Worm (Caenorhabditis elegans): ENCODE data around the gene C09E10.3.

C09E10.3 gene

ce11 chrX:948783-949182, 42.4 kb downstream of the C09E10.3 start, which contains the start of gene sms-2:
TSS of gene sms-2 (minus strand) at chrX:948883.
- TF ChIP-seq zip-4 (GFP tag; optimal IDR thresholded peaks at IDR 0.05) (no peak), nhr-12 (tag; optimal IDR thresholded peaks at IDR 0.05) (no peak), sptf-1 (tag; optimal IDR thresholded peaks at IDR 0.05) (no peak), ztf-11 (tag; optimal IDR thresholded peaks at IDR 0.05) (no peak), dpl-1 (GFP tag; optimal IDR thresholded peaks at IDR 0.05) (no peak), ceh-88 (GFP tag; IDR thresholded peaks at IDR 0.05) (no peak), zag-1 (tag; optimal IDR thresholded peaks at IDR 0.05) (no peak), sup-37 (GFP tag; optimal IDR thresholded peaks at IDR 0.05) (no peak), nhr-77 (tag; optimal IDR thresholded peaks at IDR 0.05) (no peak), egl-27 (tag; optimal IDR thresholded peaks at IDR 0.05) (no peak), mdl-1 (tag; optimal IDR thresholded peaks at IDR 0.05) (no peak), ceh-82 (tag; optimal IDR thresholded peaks at IDR 0.05) (no peak), aly-2 (tag; optimal IDR thresholded peaks at IDR 0.05) (no peak), fos-1 (tag; optimal IDR thresholded peaks at IDR 0.05) (no peak), hpl-2 (GFP tag; optimal IDR thresholded peaks at IDR 0.05) (no peak), isw-1 (GFP tag; IDR thresholded peaks at IDR 0.05) (no peak), nhr-85 (tag) (no peak)

ce11 chrX:947885-948284, 43.3 kb downstream of the C09E10.3 start:
- TF ChIP-seq hlh-4 (tag; optimal IDR thresholded peaks at IDR 0.05), result peak; percentile 6
- TF ChIP-seq fos-1 (tag; optimal IDR thresholded peaks at IDR 0.05), result no peak
- no peak for TF ChIP-seq aha-1 (tag; optimal IDR thresholded peaks at IDR 0.05)
- TF ChIP-seq fkh-8 (tag; optimal IDR thresholded peaks at IDR 0.05), result peak; percentile 73
- peak; percentile 20 for TF ChIP-seq nhr-71 (tag; optimal IDR thresholded peaks at IDR 0.05)
- TF ChIP-seq nhr-85 (tag), result peak; percentile 8
- peak; percentile 19 for TF ChIP-seq nhr-47 (tag; optimal IDR thresholded peaks at IDR 0.05)

ce11 chrX:945669-946068, 45.5 kb downstream of the C09E10.3 start:
- no peak for TF ChIP-seq nhr-71 (tag; optimal IDR thresholded peaks at IDR 0.05)
- no peak for TF ChIP-seq C16A3.4 (tag; optimal IDR thresholded peaks at IDR 0.05)
- peak in 1 of 2 experiments; percentile 49 for TF ChIP-seq lin-35 (GFP tag; optimal IDR thresholded peaks at IDR 0.05)
- TF ChIP-seq skn-1 (tag; optimal IDR thresholded peaks at IDR 0.05), result no peak
- no peak for TF ChIP-seq mep-1 (tag; optimal IDR thresholded peaks at IDR 0.05)
- TF ChIP-seq zip-4 (GFP tag; optimal IDR thresholded peaks at IDR 0.05), result no peak
- TF ChIP-seq sup-37 (GFP tag; optimal IDR thresholded peaks at IDR 0.05), result no peak
- no peak for TF ChIP-seq sox-4 (tag; optimal IDR thresholded peaks at IDR 0.05)
- TF ChIP-seq irx-1 (tag; optimal IDR thresholded peaks at IDR 0.05), result no peak
- no peak for TF ChIP-seq egl-27 (tag; optimal IDR thresholded peaks at IDR 0.05)
- TF ChIP-seq hlh-17 (GFP tag; optimal IDR thresholded peaks at IDR 0.05; ENCODE audit: borderline replicate concordance), result no peak
- TF ChIP-seq unc-30 (tag; optimal IDR thresholded peaks at IDR 0.05), result no peak
- peak; percentile 72 for TF ChIP-seq elt-2 (tag; optimal IDR thresholded peaks at IDR 0.05)
- TF ChIP-seq nhr-47 (tag; optimal IDR thresholded peaks at IDR 0.05), result no peak
- no peak for TF ChIP-seq efl-1 (optimal IDR thresholded peaks at IDR 0.05)
- peak in 1 of 2 experiments; percentile 91 for TF ChIP-seq efl-1 (GFP tag; optimal IDR thresholded peaks at IDR 0.05 in 1 of 2)
- TF ChIP-seq nhr-20 (tag; optimal IDR thresholded peaks at IDR 0.05), result peak; percentile 5
- TF ChIP-seq ces-1 (GFP tag; optimal IDR thresholded peaks at IDR 0.05), result no peak
- TF ChIP-seq ama-1 (optimal IDR thresholded peaks at IDR 0.05), result no peak
- no peak for TF ChIP-seq fos-1 (tag; optimal IDR thresholded peaks at IDR 0.05)
